Comparison of ENCODE assay signal across 3 fruit fly cellular contexts in genomic region chr3R:24965403-24965802, dm6.
TF ChIP-seq lines count a peak whose summit lies in the region.

No protein-coding gene starts in this region.

- TF ChIP-seq CTCF in whole organism, embryonic (GFP tag; optimal IDR thresholded peaks at IDR 0.05; lab: Kevin White, UChicago): no peak

TF ChIP-seq in whole organism, embryonic, 481 proteins besides CTCF, POLR2A, EP300 and RAD21:
- TF ChIP-seq nerfin-1 (tag; optimal IDR thresholded peaks at IDR 0.05; lab: Kevin White, UChicago) (no peak), bcd (GFP tag; optimal IDR thresholded peaks at IDR 0.05; lab: Kevin White, UChicago) (no peak), sens (GFP tag; lab: Kevin White, UChicago) (peak; percentile 28)

TF ChIP-seq in whole organism, prepupa, 60 proteins besides CTCF, POLR2A, EP300 and RAD21 (continues in another document):
- TF ChIP-seq esn (GFP tag; optimal IDR thresholded peaks at IDR 0.05; lab: Kevin White, UChicago): peak; percentile 58
- TF ChIP-seq CG11902 (GFP tag; optimal IDR thresholded peaks at IDR 0.05; lab: Kevin White, UChicago): no peak
- TF ChIP-seq Hr4 (GFP tag; optimal IDR thresholded peaks at IDR 0.05; lab: Kevin White, UChicago): no peak
- no peak for TF ChIP-seq Gug (GFP tag; IDR thresholded peaks at IDR 0.05; lab: Robert Waterston, UW)
- no peak for TF ChIP-seq spab (GFP tag; optimal IDR thresholded peaks at IDR 0.05; lab: Kevin White, UChicago)
- TF ChIP-seq lz (GFP tag; optimal IDR thresholded peaks at IDR 0.05; lab: Kevin White, UChicago): peak; percentile 6
- no peak for TF ChIP-seq fkh (GFP tag; optimal IDR thresholded peaks at IDR 0.05; lab: Kevin White, UChicago)
- peak; percentile 67 for TF ChIP-seq svp (GFP tag; lab: Kevin White, UChicago)
- peak; percentile 46 for TF ChIP-seq Hr39 (GFP tag; optimal IDR thresholded peaks at IDR 0.05; lab: Kevin White, UChicago)
- TF ChIP-seq CG7368 (GFP tag; optimal IDR thresholded peaks at IDR 0.05; lab: Kevin White, UChicago): no peak
- TF ChIP-seq CG15336 (GFP tag; IDR thresholded peaks at IDR 0.05; lab: Robert Waterston, UW): no peak
- peak; percentile 43 for TF ChIP-seq vri (GFP tag; optimal IDR thresholded peaks at IDR 0.05; lab: Kevin White, UChicago)
- peak; percentile 34 for TF ChIP-seq Met (GFP tag; optimal IDR thresholded peaks at IDR 0.05; lab: Kevin White, UChicago)
- no peak for TF ChIP-seq Ets96B (tag; optimal IDR thresholded peaks at IDR 0.05; lab: Kevin White, UChicago)
- no peak for TF ChIP-seq CG8319 (GFP tag; optimal IDR thresholded peaks at IDR 0.05; lab: Kevin White, UChicago)
- TF ChIP-seq achi (GFP tag; optimal IDR thresholded peaks at IDR 0.05; lab: Kevin White, UChicago): peak; percentile 7
- TF ChIP-seq CG16779 (tag; optimal IDR thresholded peaks at IDR 0.05; lab: Kevin White, UChicago): no peak
- no peak for TF ChIP-seq CG8119 (GFP tag; IDR thresholded peaks at IDR 0.05; lab: Robert Waterston, UW)
- TF ChIP-seq Ets21C (GFP tag; optimal IDR thresholded peaks at IDR 0.05; lab: Kevin White, UChicago): no peak
- no peak for TF ChIP-seq CG11762 (GFP tag; optimal IDR thresholded peaks at IDR 0.05; lab: Kevin White, UChicago; ENCODE audit: insufficient read depth)
- peak; percentile 38 for TF ChIP-seq CG31627 (GFP tag; optimal IDR thresholded peaks at IDR 0.05; lab: Kevin White, UChicago)
- peak; percentile 26 for TF ChIP-seq cyc (GFP tag; optimal IDR thresholded peaks at IDR 0.05; lab: Kevin White, UChicago)
- TF ChIP-seq CG8632 (GFP tag; optimal IDR thresholded peaks at IDR 0.05; lab: Kevin White, UChicago): no peak
- no peak for TF ChIP-seq fd85E (GFP tag; optimal IDR thresholded peaks at IDR 0.05; lab: Kevin White, UChicago)
- TF ChIP-seq Smox (GFP tag; optimal IDR thresholded peaks at IDR 0.05; lab: Kevin White, UChicago): peak; percentile 24
- TF ChIP-seq salr (GFP tag; optimal IDR thresholded peaks at IDR 0.05; lab: Kevin White, UChicago): peak; percentile 1 to 49
- TF ChIP-seq CG6854 (GFP tag; optimal IDR thresholded peaks at IDR 0.05; lab: Kevin White, UChicago): no peak
- TF ChIP-seq Blimp-1 (GFP tag; optimal IDR thresholded peaks at IDR 0.05; lab: Kevin White, UChicago): no peak
- peak; percentile 6 for TF ChIP-seq CG32006 (GFP tag; optimal IDR thresholded peaks at IDR 0.05; lab: Kevin White, UChicago)
- TF ChIP-seq Eip93F (GFP tag; optimal IDR thresholded peaks at IDR 0.05; lab: Kevin White, UChicago): no peak
- no peak for TF ChIP-seq CG6808 (GFP tag; optimal IDR thresholded peaks at IDR 0.05; lab: Kevin White, UChicago)
- no peak for TF ChIP-seq Hr38 (GFP tag; optimal IDR thresholded peaks at IDR 0.05; lab: Kevin White, UChicago)
- TF ChIP-seq CG6163 (GFP tag; IDR thresholded peaks at IDR 0.05; lab: Robert Waterston, UW): 0 out of 3 replicates have a peak, but pooled peaks have one; percentile 13
- TF ChIP-seq CG9139 (GFP tag; optimal IDR thresholded peaks at IDR 0.05; lab: Kevin White, UChicago): no peak
- TF ChIP-seq OdsH (GFP tag; optimal IDR thresholded peaks at IDR 0.05; lab: Kevin White, UChicago): peak; percentile 25
- no peak for TF ChIP-seq CG6276 (GFP tag; optimal IDR thresholded peaks at IDR 0.05; lab: Kevin White, UChicago)
- TF ChIP-seq net (GFP tag; optimal IDR thresholded peaks at IDR 0.05; lab: Kevin White, UChicago): no peak
- no peak for TF ChIP-seq Sox15 (GFP tag; optimal IDR thresholded peaks at IDR 0.05; lab: Kevin White, UChicago)
- no peak for TF ChIP-seq Lpt (GFP tag; optimal IDR thresholded peaks at IDR 0.05; lab: Kevin White, UChicago)
- no peak for TF ChIP-seq fd59A (GFP tag; optimal IDR thresholded peaks at IDR 0.05; lab: Kevin White, UChicago)
- TF ChIP-seq ss (GFP tag; optimal IDR thresholded peaks at IDR 0.05; lab: Kevin White, UChicago): peak in 1 of 2 experiments; percentile 12
- no peak for TF ChIP-seq dsx (GFP tag; optimal IDR thresholded peaks at IDR 0.05; lab: Kevin White, UChicago; ENCODE audit: poor library complexity, severe bottlenecking)
- peak; percentile 34 for TF ChIP-seq acj6 (GFP tag; optimal IDR thresholded peaks at IDR 0.05; lab: Kevin White, UChicago)
- TF ChIP-seq CG6792 (GFP tag; optimal IDR thresholded peaks at IDR 0.05; lab: Kevin White, UChicago): no peak
- TF ChIP-seq CG4318 (GFP tag; optimal IDR thresholded peaks at IDR 0.05; lab: Kevin White, UChicago): no peak

TF ChIP-seq in whole organism, pupa, 21 proteins besides CTCF, POLR2A, EP300 and RAD21:
- TF ChIP-seq CG34367 (tag; optimal IDR thresholded peaks at IDR 0.05; lab: Kevin White, UChicago) (no peak), gl (tag; optimal IDR thresholded peaks at IDR 0.05; lab: Kevin White, UChicago) (no peak), D1 (tag; optimal IDR thresholded peaks at IDR 0.05; lab: Kevin White, UChicago) (no peak), Snoo (tag; optimal IDR thresholded peaks at IDR 0.05; lab: Kevin White, UChicago) (no peak), Pif1B (GFP tag; optimal IDR thresholded peaks at IDR 0.05; lab: Kevin White, UChicago) (no peak), CG9948 (tag; optimal IDR thresholded peaks at IDR 0.05; lab: Kevin White, UChicago) (peak; percentile 39), fd96Ca (GFP tag; IDR thresholded peaks at IDR 0.05; lab: Robert Waterston, UW) (no peak), CG17806 (tag; optimal IDR thresholded peaks at IDR 0.05; lab: Kevin White, UChicago) (no peak), CG32121 (GFP tag; IDR thresholded peaks at IDR 0.05; lab: Robert Waterston, UW) (no peak), CG13204 (GFP tag; optimal IDR thresholded peaks at IDR 0.05; lab: Kevin White, UChicago) (no peak), EcR (GFP tag; optimal IDR thresholded peaks at IDR 0.05; lab: Kevin White, UChicago) (no peak), Pif1A (GFP tag; optimal IDR thresholded peaks at IDR 0.05; lab: Kevin White, UChicago) (no peak), CG15710 (tag; optimal IDR thresholded peaks at IDR 0.05; lab: Kevin White, UChicago) (no peak), CG8159 (tag; optimal IDR thresholded peaks at IDR 0.05; lab: Kevin White, UChicago) (peak; percentile 6), CG10348 (GFP tag; IDR thresholded peaks at IDR 0.05; lab: Robert Waterston, UW) (no peak), Ets98B (GFP tag; IDR thresholded peaks at IDR 0.05; lab: Robert Waterston, UW) (no peak), CG14655 (GFP tag; optimal IDR thresholded peaks at IDR 0.05; lab: Kevin White, UChicago) (peak; percentile 47), CG4496 (GFP tag; IDR thresholded peaks at IDR 0.05; lab: Robert Waterston, UW) (no peak), CG12605 (GFP tag; IDR thresholded peaks at IDR 0.05; lab: Robert Waterston, UW) (no peak), CG8301 (tag; optimal IDR thresholded peaks at IDR 0.05; lab: Kevin White, UChicago) (peak; percentile 30), rn (GFP tag; IDR thresholded peaks at IDR 0.05; lab: Robert Waterston, UW) (no peak)

Comparison
In these comparisons a context has a peak if more than half of its experiments do, and no peak if none do; other contexts are left out.
1. Of the 7 proteins assayed by ChIP-seq in both whole organism, embryonic and whole organism, prepupa: peak only in whole organism, embryonic: none; only in whole organism, prepupa: Hr39 and Sox102F; in both: none; in neither: 5.